Fruit fly (Drosophila melanogaster) whole organism, wandering third instar larva: ENCODE measurements around the gene CG13002.

Experiments
- Abd-B ChIP-seq: fragments of >200 bp; optimal IDR thresholded peaks from 2 replicates; lab custom pipeline; 2017; ENCODE audit warnings: missing biosample characterization, missing genetic modification characterization
- CG32264 ChIP-seq: fragments of 200-800 bp; sonication (Bioruptor generic); optimal IDR thresholded peaks from 2 replicates; lab custom pipeline; 2016; ENCODE audit warnings: missing biosample characterization, missing genetic modification characterization
- CrebA ChIP-seq: fragments of 200-800 bp; sonication (Bioruptor generic); optimal IDR thresholded peaks from 2 replicates; lab custom pipeline; 2016; ENCODE audit warnings: missing biosample characterization, mild to moderate bottlenecking, missing genetic modification characterization, borderline replicate concordance
- Dfd ChIP-seq: fragments of >200 bp; optimal IDR thresholded peaks from 2 replicates; lab custom pipeline; 2017; ENCODE audit warnings: missing biosample characterization, missing genetic modification characterization
- Dif ChIP-seq: fragments of 200-275, 200-300 bp; sonication (Bioruptor generic); optimal IDR thresholded peaks from 2 replicates; lab custom pipeline; 2018; ENCODE audit warnings: missing biosample characterization, missing genetic modification characterization; ENCODE audit not compliant: partially characterized antibody
- HLH106 ChIP-seq: fragments of 200-800 bp; optimal IDR thresholded peaks from 3 replicates; lab custom pipeline; 2019; ENCODE audit warnings: missing biosample characterization, mild to moderate bottlenecking, missing genetic modification characterization, moderate library complexity
- Hr78 ChIP-seq: fragments of >200 bp; optimal IDR thresholded peaks from 2 replicates; lab custom pipeline; 2017; ENCODE audit warnings: missing biosample characterization, missing genetic modification characterization
- Myc ChIP-seq: fragments of >200 bp; optimal IDR thresholded peaks from 2 replicates; lab custom pipeline; 2017
- N ChIP-seq: fragments of >200 bp; optimal IDR thresholded peaks from 2 replicates; lab custom pipeline; 2018; ENCODE audit warnings: missing biosample characterization, missing external identifiers, missing genetic modification characterization
- OdsH ChIP-seq: fragments of 200-800 bp; sonication (Bioruptor generic); optimal IDR thresholded peaks from 2 replicates; lab custom pipeline; 2016; ENCODE audit warnings: missing biosample characterization, mild to moderate bottlenecking, missing genetic modification characterization
- Rel ChIP-seq, 2 experiments: fragments of 200-800 bp; sonication (Bioruptor generic) in 1 of 2; optimal IDR thresholded peaks; 2 replicates in 1 of 2; 3 replicates in 1 of 2; lab custom pipeline; 2016 to 2019; ENCODE audit warnings: mild to moderate bottlenecking in 2 of 2, missing biosample characterization in 2 of 2, missing genetic modification characterization in 2 of 2, moderate library complexity in 1 of 2
- Sp1 ChIP-seq: fragments of 200-800 bp; sonication (Bioruptor generic); optimal IDR thresholded peaks from 3 replicates; lab custom pipeline; 2019; ENCODE audit warnings: missing biosample characterization, mild to moderate bottlenecking, missing genetic modification characterization, moderate library complexity
- Vsx2 ChIP-seq: fragments of 200-300, 225-300 bp; sonication (Bioruptor generic); optimal IDR thresholded peaks from 2 replicates; lab custom pipeline; 2018; ENCODE audit warnings: missing biosample characterization, missing genetic modification characterization; ENCODE audit not compliant: partially characterized antibody
- br ChIP-seq: fragments of 200-800 bp; sonication (Bioruptor generic); optimal IDR thresholded peaks from 2 replicates; lab custom pipeline; 2016; ENCODE audit warnings: missing biosample characterization, missing genetic modification characterization
- brk ChIP-seq: fragments of 200-800 bp; sonication (Bioruptor generic); optimal IDR thresholded peaks from 2 replicates; lab custom pipeline; 2016; ENCODE audit warnings: missing biosample characterization, mild to moderate bottlenecking, missing genetic modification characterization
- dl ChIP-seq, 2 experiments: fragments of 175-275, 200-275 bp in 1 of 2; fragments of 200-275 bp in 1 of 2; sonication (Bioruptor generic); optimal IDR thresholded peaks; lab custom pipeline; 2018; ENCODE audit warnings: mild to moderate bottlenecking in 2 of 2, missing biosample characterization in 2 of 2, missing genetic modification characterization in 2 of 2, moderate library complexity in 2 of 2; ENCODE audit not compliant: partially characterized antibody in 2 of 2, insufficient read depth in 1 of 2
- dmrt93B ChIP-seq: fragments of 200-800 bp; sonication (Bioruptor generic); optimal IDR thresholded peaks from 2 replicates; lab custom pipeline; 2018; ENCODE audit warnings: missing biosample characterization, mild to moderate bottlenecking, missing genetic modification characterization
- ey ChIP-seq: fragments of 200-800 bp; sonication (Bioruptor generic); optimal IDR thresholded peaks from 2 replicates; lab custom pipeline; 2016; ENCODE audit warnings: missing biosample characterization, missing genetic modification characterization
- foxo ChIP-seq, 2 experiments: fragments of 200-800 bp; sonication (Bioruptor generic); optimal IDR thresholded peaks; 2 replicates in 1 of 2; 3 replicates in 1 of 2; lab custom pipeline; 2016 to 2017; ENCODE audit warnings: missing biosample characterization in 2 of 2, missing genetic modification characterization in 2 of 2
- fru ChIP-seq: fragments of 200-800 bp; sonication (Bioruptor generic); optimal IDR thresholded peaks from 3 replicates; lab custom pipeline; 2016; ENCODE audit warnings: missing biosample characterization, mild to moderate bottlenecking, missing genetic modification characterization
- h ChIP-seq: fragments of 200-800 bp; sonication (Bioruptor generic); optimal IDR thresholded peaks from 3 replicates; lab custom pipeline; 2016; ENCODE audit warnings: missing biosample characterization, mild to moderate bottlenecking, missing genetic modification characterization
- jim ChIP-seq: fragments of 175-275, 200-325 bp; sonication (Bioruptor generic); optimal IDR thresholded peaks from 2 replicates; lab custom pipeline; 2016; ENCODE audit warnings: missing biosample characterization, mild to moderate bottlenecking, missing genetic modification characterization
- lola ChIP-seq: fragments of >200 bp; optimal IDR thresholded peaks from 2 replicates; lab custom pipeline; 2017; ENCODE audit warnings: missing biosample characterization, missing genetic modification characterization
- pan ChIP-seq: fragments of >200 bp; optimal IDR thresholded peaks from 2 replicates; lab custom pipeline; 2017
- rgr ChIP-seq: fragments of 200-800 bp; sonication (Bioruptor generic); optimal IDR thresholded peaks from 3 replicates; lab custom pipeline; 2016; ENCODE audit warnings: missing biosample characterization, mild to moderate bottlenecking, missing genetic modification characterization
- sage ChIP-seq: fragments of 200-800 bp; sonication (Bioruptor generic); optimal IDR thresholded peaks from 2 replicates; lab custom pipeline; 2016; ENCODE audit warnings: missing biosample characterization, mild to moderate bottlenecking, missing genetic modification characterization
- sv ChIP-seq: fragments of 200-800 bp; sonication (Bioruptor generic); optimal IDR thresholded peaks from 3 replicates; lab custom pipeline; 2016; ENCODE audit warnings: missing biosample characterization, missing genetic modification characterization
- usp ChIP-seq: fragments of >200 bp; optimal IDR thresholded peaks from 2 replicates; lab custom pipeline; 2017; ENCODE audit warnings: missing biosample characterization, missing genetic modification characterization
- woc ChIP-seq: sonication (Bioruptor generic); optimal IDR thresholded peaks from 2 replicates; lab custom pipeline; 2016; ENCODE audit warnings: missing biosample characterization, mild to moderate bottlenecking, missing genetic modification characterization

The CG13002 gene

DNA sequence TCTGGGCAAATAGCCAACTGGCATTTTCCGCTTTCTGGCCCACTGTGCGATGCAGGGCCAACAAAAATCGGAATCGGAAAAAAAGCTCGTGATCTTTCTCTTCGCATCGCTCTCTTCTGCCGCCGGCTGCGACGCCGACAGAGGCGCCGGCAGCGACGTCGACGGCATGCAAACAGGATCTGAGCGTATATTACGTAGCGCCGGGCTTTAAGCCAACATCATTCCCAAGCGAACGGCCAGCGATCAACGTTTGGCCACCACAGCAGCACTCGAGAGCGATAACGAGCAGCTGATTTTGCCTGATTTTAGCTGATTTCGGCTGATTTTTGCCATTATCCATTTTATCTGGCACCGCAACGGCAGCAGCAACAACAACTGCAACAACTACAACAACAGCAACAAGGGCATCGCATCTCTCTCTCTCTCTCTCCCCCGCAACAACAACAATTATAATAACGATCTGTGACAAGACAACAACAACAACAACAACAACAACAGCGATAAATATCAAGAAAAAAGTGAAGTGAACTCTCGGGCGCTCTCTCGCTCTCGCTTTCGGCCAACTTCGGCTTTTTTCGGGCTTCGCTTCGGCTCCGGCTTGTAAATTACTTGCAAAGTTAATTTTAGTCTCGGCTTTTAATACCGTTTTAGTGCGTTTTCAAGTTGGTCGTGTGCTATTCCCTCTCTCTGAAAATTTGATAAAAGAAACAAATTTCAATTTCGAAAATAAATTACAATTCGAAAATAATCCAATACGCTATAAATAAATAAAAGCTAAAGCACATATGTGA lies 23.6 kb downstream of the CG13002 start, which contains the start of gene CG4928:
CG4928 (plus strand) TSS at position 216 of the 791 bp plus-strand sequence.
- TF ChIP-seq brk (no peak), Rel (GFP tag; optimal IDR thresholded peaks at IDR 0.05; lab: Kevin White, UChicago) (no peak), Rel (tag; optimal IDR thresholded peaks at IDR 0.05; lab: Kevin White, UChicago) (peak; percentile 30), foxo (GFP tag; optimal IDR thresholded peaks at IDR 0.05; lab: Kevin White, UChicago) (no peak), fru (GFP tag; lab: Kevin White, UChicago) (peak; percentile 46), sv (GFP tag; lab: Kevin White, UChicago) (no peak), woc (no peak), Hr78 (GFP tag; lab: Kevin White, UChicago) (no peak), Dif (GFP tag; lab: Kevin White, UChicago) (peak; percentile 16), rgr (GFP tag; lab: Kevin White, UChicago) (no peak), HLH106 (no peak)
- TF ChIP-seq, all 38 proteins: peak for 3

DNA sequence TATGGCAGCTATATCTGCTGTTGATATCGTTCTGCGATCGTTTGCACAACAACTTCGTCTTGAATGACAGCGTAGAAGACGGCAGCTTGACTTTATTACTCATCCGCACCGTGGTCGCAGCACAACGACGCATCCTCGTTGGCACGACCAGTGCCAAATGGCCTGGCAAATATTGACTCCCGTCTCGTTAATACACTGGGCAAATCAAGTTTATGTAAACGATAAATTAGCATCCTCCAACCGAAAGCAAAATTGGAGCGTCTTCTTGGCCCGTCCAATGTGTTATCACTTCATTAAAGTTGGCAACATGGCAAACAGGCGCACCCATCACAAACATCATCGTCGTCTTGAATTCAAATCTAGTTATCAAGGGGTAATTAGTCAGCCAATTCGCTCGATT lies 27.9 kb downstream of the CG13002 start:
- no peak for TF ChIP-seq foxo (GFP tag; optimal IDR thresholded peaks at IDR 0.05; lab: Kevin White, UChicago)
- TF ChIP-seq CG32264 (GFP tag; lab: Kevin White, UChicago): peak; percentile 8
- TF ChIP-seq OdsH: peak; percentile 12
- TF ChIP-seq brk: no peak
- peak; percentile 0 for TF ChIP-seq h (GFP tag; lab: Kevin White, UChicago)

DNA sequence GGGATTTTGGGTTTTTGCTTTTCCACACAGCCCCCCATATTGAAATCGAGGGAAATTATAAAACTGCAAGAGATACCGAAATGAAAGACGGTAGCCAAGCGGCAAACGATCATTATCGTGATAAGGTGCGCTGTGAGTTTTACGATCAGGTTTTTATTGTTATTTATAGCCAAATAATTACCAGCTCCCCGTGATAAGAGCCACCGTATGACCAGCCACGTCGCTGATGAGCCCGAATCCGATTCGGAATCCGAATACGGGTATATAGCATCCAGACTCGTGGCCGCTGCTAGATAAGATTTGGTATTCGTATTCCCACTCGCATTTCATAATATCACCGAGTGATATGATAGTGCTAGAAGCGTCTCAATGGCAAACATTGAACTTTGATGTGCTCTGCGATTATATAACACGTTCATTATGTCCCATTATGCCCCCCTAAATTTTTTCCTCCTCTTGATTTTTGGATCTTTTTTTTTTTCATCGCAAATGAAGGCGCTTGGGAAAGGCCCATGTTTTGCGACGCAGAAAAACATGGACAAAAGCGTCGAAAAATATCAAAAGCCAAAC lies 29.2 kb downstream of the CG13002 start:
- TF ChIP-seq Sp1 (GFP tag; lab: Kevin White, UChicago) (peak; percentile 28), Dif (GFP tag; lab: Kevin White, UChicago) (no peak), Rel (GFP tag; optimal IDR thresholded peaks at IDR 0.05; lab: Kevin White, UChicago) (no peak), Rel (tag; optimal IDR thresholded peaks at IDR 0.05; lab: Kevin White, UChicago) (peak; percentile 26)

DNA sequence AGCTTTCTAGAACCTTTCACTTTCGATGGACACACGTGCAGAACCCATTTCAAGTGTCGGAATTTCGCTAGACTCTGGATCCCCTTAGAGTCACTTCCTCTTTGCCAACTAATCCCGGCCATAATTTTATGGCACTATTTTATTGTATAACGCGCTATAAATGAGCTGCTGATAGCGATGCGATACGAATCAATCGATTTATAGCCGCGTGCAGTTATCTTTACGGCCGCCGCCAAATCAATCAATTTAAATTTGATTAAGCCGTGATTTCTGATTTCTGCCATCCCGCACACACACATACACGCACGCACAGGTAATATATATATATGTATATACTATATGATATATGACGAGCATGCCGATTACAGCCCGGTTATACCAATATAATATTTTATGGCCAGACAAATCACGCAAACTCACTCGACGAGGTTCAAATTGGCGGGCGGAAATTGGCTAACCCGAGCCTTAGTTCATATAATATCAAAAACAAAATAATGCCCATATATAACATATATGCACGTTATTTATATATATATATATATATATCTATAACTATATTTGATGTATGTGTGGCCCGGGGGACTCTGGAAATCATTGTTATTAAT lies 31.2 kb downstream of the CG13002 start:
- TF ChIP-seq dl (GFP tag; optimal IDR thresholded peaks at IDR 0.05; lab: Kevin White, UChicago; ENCODE audit: insufficient read depth in 1 of 2, partially characterized antibody in 2 of 2) (no peak), jim (GFP tag; lab: Kevin White, UChicago) (no peak), woc (no peak), sage (GFP tag; lab: Kevin White, UChicago) (no peak), usp (GFP tag; lab: Kevin White, UChicago) (no peak), CrebA (GFP tag; lab: Kevin White, UChicago) (no peak), N (no peak), sv (GFP tag; lab: Kevin White, UChicago) (no peak), Abd-B (GFP tag; lab: Kevin White, UChicago) (no peak), pan (lab: Kevin White, UChicago) (no peak), Dif (GFP tag; lab: Kevin White, UChicago) (no peak)
- TF ChIP-seq, all 38 proteins: peak for 0

DNA sequence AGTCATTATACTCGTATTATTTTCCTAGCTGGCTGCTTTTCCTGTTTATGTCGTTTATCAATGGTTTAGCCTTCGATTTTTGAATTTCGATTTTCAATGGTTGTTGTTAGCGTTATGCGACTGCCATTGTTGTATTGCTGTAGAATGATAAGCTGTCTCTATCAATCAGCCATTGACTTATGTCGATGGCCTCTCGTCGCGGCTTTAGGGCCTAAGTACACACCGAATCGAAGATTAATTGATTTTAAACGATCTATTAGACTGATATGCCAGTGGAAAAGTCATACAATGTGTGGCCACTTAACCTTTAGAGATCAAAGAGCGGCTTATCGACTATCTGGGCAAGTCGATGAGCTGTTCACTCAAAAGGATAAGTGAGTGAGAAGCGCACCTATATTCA lies 33.0 kb downstream of the CG13002 start:
- TF ChIP-seq Vsx2 (GFP tag; lab: Kevin White, UChicago) (no peak), foxo (GFP tag; optimal IDR thresholded peaks at IDR 0.05; lab: Kevin White, UChicago) (no peak), jim (GFP tag; lab: Kevin White, UChicago) (no peak), Abd-B (GFP tag; lab: Kevin White, UChicago) (no peak), OdsH (no peak), ey (GFP tag; lab: Kevin White, UChicago) (no peak), brk (no peak), Myc (lab: Kevin White, UChicago) (no peak), CrebA (GFP tag; lab: Kevin White, UChicago) (no peak), Hr78 (GFP tag; lab: Kevin White, UChicago) (no peak), HLH106 (no peak), h (GFP tag; lab: Kevin White, UChicago) (no peak), lola (GFP tag; lab: Kevin White, UChicago) (no peak), br (GFP tag; lab: Kevin White, UChicago) (no peak), Rel (GFP tag; optimal IDR thresholded peaks at IDR 0.05; lab: Kevin White, UChicago) (no peak), Rel (tag; optimal IDR thresholded peaks at IDR 0.05; lab: Kevin White, UChicago) (no peak), rgr (GFP tag; lab: Kevin White, UChicago) (no peak), dmrt93B (no peak), Dfd (GFP tag; lab: Kevin White, UChicago) (no peak), woc (no peak), Sp1 (GFP tag; lab: Kevin White, UChicago) (no peak)
